Worm (Caenorhabditis elegans) whole organism, young adult: ENCODE results near the gene str-40.

ENCODE experiments used
- B0019.2 ChIP-seq: fragments of 200-800 bp; sonication (Bioruptor generic); conservative IDR thresholded peaks from 2 replicates; pipeline ENCODE4 v1.3.6; 2022; ENCODE audit warnings: missing genetic modification reagents, missing genetic modification characterization, missing compliant biosample characterization
- B0035.1 ChIP-seq: sonication (generic microtip); optimal IDR thresholded peaks from 2 replicates; lab custom pipeline; 2016; ENCODE audit warnings: missing genetic modification characterization, mild to moderate bottlenecking, missing compliant biosample characterization, missing genotype, missing genetic modification reagents
- F37B4.10 ChIP-seq: fragments of 200-800 bp; sonication (Bioruptor generic); IDR thresholded peaks from 2 replicates; pipeline ENCODE4 v1.3.6; 2022; ENCODE audit warnings: missing genetic modification characterization, missing compliant biosample characterization
- F57C9.4 ChIP-seq: sonication (generic microtip); optimal IDR thresholded peaks from 2 replicates; lab custom pipeline; 2017; ENCODE audit warnings: mild to moderate bottlenecking, missing genetic modification characterization, missing compliant biosample characterization
- Y53G8AR.9 ChIP-seq: fragments of 200-800 bp; sonication (Bioruptor generic); conservative IDR thresholded peaks from 2 replicates; pipeline ENCODE4 v1.3.6; 2022; ENCODE audit warnings: missing genetic modification reagents, missing genetic modification characterization, missing compliant biosample characterization
- Y95B8A.8 ChIP-seq: fragments of 200-800 bp; sonication (Bioruptor generic); IDR thresholded peaks from 2 replicates; pipeline ENCODE4 v1.3.6; 2022; ENCODE audit warnings: missing genetic modification reagents, missing genetic modification characterization, missing compliant biosample characterization
- attf-3 ChIP-seq: fragments of 200-800 bp; sonication (Bioruptor generic); conservative IDR thresholded peaks from 2 replicates; pipeline ENCODE4 v1.3.6; 2022; ENCODE audit warnings: missing genetic modification reagents, missing genetic modification characterization, missing compliant biosample characterization
- attf-5 ChIP-seq: fragments of 200-800 bp; sonication (Bioruptor generic); optimal IDR thresholded peaks from 2 replicates; lab custom pipeline; 2018; ENCODE audit warnings: mild to moderate bottlenecking, missing genetic modification characterization, missing compliant biosample characterization
- attf-6 ChIP-seq: fragments of 200-800 bp; sonication (Bioruptor generic); IDR thresholded peaks from 2 replicates; pipeline ENCODE4 v1.3.6; 2022; ENCODE audit warnings: missing genetic modification reagents, missing genetic modification characterization, missing compliant biosample characterization
- bed-2 ChIP-seq: fragments of 200-800 bp; sonication (Bioruptor generic); IDR thresholded peaks from 2 replicates; pipeline ENCODE4 v1.3.6; 2022; ENCODE audit warnings: missing genetic modification reagents, missing genetic modification characterization, missing compliant biosample characterization
- ccch-3 ChIP-seq: fragments of 200-800 bp; sonication (Bioruptor generic); optimal IDR thresholded peaks from 2 replicates; lab custom pipeline; 2018; ENCODE audit warnings: mild to moderate bottlenecking, missing genetic modification characterization, missing compliant biosample characterization
- ceh-40 ChIP-seq: fragments of 200-800 bp; sonication (Bioruptor generic); IDR thresholded peaks from 2 replicates; pipeline ENCODE4 v1.3.6; 2022; ENCODE audit warnings: missing genetic modification characterization, missing compliant biosample characterization
- dox-1 ChIP-seq: fragments of 200-800 bp; sonication (Bioruptor generic); IDR thresholded peaks from 2 replicates; pipeline ENCODE4 v1.3.6; 2022; ENCODE audit warnings: missing genetic modification reagents, missing genetic modification characterization, missing compliant biosample characterization
- dpff-1 ChIP-seq: sonication (generic microtip); optimal IDR thresholded peaks from 2 replicates; lab custom pipeline; 2017; ENCODE audit warnings: mild to moderate bottlenecking, missing genetic modification characterization, missing compliant biosample characterization
- dpl-1 ChIP-seq: fragments of 150-350 bp; optimal IDR thresholded peaks from 2 replicates; lab custom pipeline; 2014; ENCODE audit warnings: missing biosample characterization, missing genetic modification reagents, missing genetic modification characterization
- egl-18 ChIP-seq: fragments of 200-800 bp; sonication (Bioruptor generic); IDR thresholded peaks from 2 replicates; pipeline ENCODE4 v1.3.6; 2022; ENCODE audit warnings: missing genetic modification reagents, missing genetic modification characterization, missing compliant biosample characterization
- egrh-3 ChIP-seq: fragments of 200-800 bp; sonication (Bioruptor generic); IDR thresholded peaks from 2 replicates; pipeline ENCODE4 v1.3.6; 2022; ENCODE audit warnings: missing genetic modification reagents, missing genetic modification characterization, missing compliant biosample characterization
- fkh-3 ChIP-seq: sonication (generic microtip); optimal IDR thresholded peaks from 2 replicates; lab custom pipeline; 2016; ENCODE audit warnings: mild to moderate bottlenecking, missing genetic modification characterization, missing compliant biosample characterization
- hlh-12 ChIP-seq: sonication (generic microtip); optimal IDR thresholded peaks from 2 replicates; lab custom pipeline; 2016; ENCODE audit warnings: missing genetic modification characterization, missing compliant biosample characterization
- hlh-26 ChIP-seq: fragments of 200-800 bp; sonication (Bioruptor generic); conservative IDR thresholded peaks from 2 replicates; pipeline ENCODE4 v1.3.6; 2022; ENCODE audit warnings: missing genetic modification reagents, missing genetic modification characterization, missing compliant biosample characterization
- hrde-1 ChIP-seq: sonication (generic microtip); optimal IDR thresholded peaks from 2 replicates; lab custom pipeline; 2016; ENCODE audit warnings: missing genetic modification characterization, mild to moderate bottlenecking, missing compliant biosample characterization, moderate library complexity, missing genotype, missing genetic modification reagents, borderline replicate concordance
- lin-40 ChIP-seq: sonication (generic microtip); optimal IDR thresholded peaks from 2 replicates; lab custom pipeline; 2016; ENCODE audit warnings: missing genetic modification characterization, mild to moderate bottlenecking, missing compliant biosample characterization, missing genotype, missing genetic modification reagents
- lsy-27 ChIP-seq: sonication (generic microtip); optimal IDR thresholded peaks from 2 replicates; lab custom pipeline; 2017; ENCODE audit warnings: missing genetic modification characterization, mild to moderate bottlenecking, missing compliant biosample characterization, antibody characterized with exemption, missing genotype, borderline replicate concordance; ENCODE audit not compliant: insufficient read depth
- madf-6 ChIP-seq: fragments of 200-800 bp; sonication (Bioruptor generic); IDR thresholded peaks from 2 replicates; pipeline ENCODE4 v1.3.6; 2022; ENCODE audit warnings: missing genetic modification reagents, missing genetic modification characterization, missing compliant biosample characterization
- mxl-1 ChIP-seq: sonication (generic microtip); optimal IDR thresholded peaks from 2 replicates; lab custom pipeline; 2016; ENCODE audit warnings: missing genetic modification characterization, missing compliant biosample characterization
- nfyb-1 ChIP-seq: fragments of 200-800 bp; sonication (Bioruptor generic); IDR thresholded peaks from 2 replicates; pipeline ENCODE4 v1.3.6; 2022; ENCODE audit warnings: missing genetic modification reagents, missing genetic modification characterization, missing compliant biosample characterization
- nhr-120 ChIP-seq: fragments of 200-800 bp; sonication (Bioruptor generic); IDR thresholded peaks from 2 replicates; pipeline ENCODE4 v1.3.6; 2022; ENCODE audit warnings: missing genetic modification characterization, missing compliant biosample characterization
- nhr-27 ChIP-seq: fragments of 200-800 bp; sonication (Bioruptor generic); optimal IDR thresholded peaks from 2 replicates; lab custom pipeline; 2018; ENCODE audit warnings: mild to moderate bottlenecking, missing genetic modification characterization, moderate library complexity, missing compliant biosample characterization
- pha-4 ChIP-seq: fragments of 150-350 bp; sonication (generic microtip); optimal IDR thresholded peaks from 2 replicates; lab custom pipeline; 2014; ENCODE audit warnings: missing biosample characterization, missing genetic modification reagents, missing genetic modification characterization
- snpc-1.1 ChIP-seq: sonication (generic microtip); optimal IDR thresholded peaks from 2 replicates; lab custom pipeline; 2017; ENCODE audit warnings: missing genetic modification characterization, mild to moderate bottlenecking, missing compliant biosample characterization, antibody characterized with exemption, moderate library complexity, missing genotype, missing genetic modification reagents; ENCODE audit not compliant: insufficient read depth
- snpc-3.4 ChIP-seq: sonication (generic microtip); optimal IDR thresholded peaks from 2 replicates; lab custom pipeline; 2017; ENCODE audit warnings: missing genetic modification characterization, mild to moderate bottlenecking, missing compliant biosample characterization, antibody characterized with exemption, moderate library complexity, missing genotype, missing genetic modification reagents
- snpc-4 ChIP-seq, 5 experiments: fragments of 150-350 bp in 1 of 5; sonication (generic microtip) in 4 of 5; optimal IDR thresholded peaks; 2 replicates each; lab custom pipeline; 2014 to 2018; ENCODE audit warnings: missing genetic modification characterization in 5 of 5, missing biosample characterization in 3 of 5, antibody characterized with exemption in 2 of 5, mild to moderate bottlenecking in 2 of 5, missing compliant biosample characterization in 2 of 5, missing genotype in 2 of 5, moderate library complexity in 2 of 5, missing genetic modification reagents in 1 of 5
- somi-1 ChIP-seq: fragments of 200-800 bp; sonication (Bioruptor generic); optimal IDR thresholded peaks from 2 replicates; lab custom pipeline; 2018; ENCODE audit warnings: mild to moderate bottlenecking, missing genetic modification characterization, missing compliant biosample characterization
- tbp1 ChIP-seq: fragments of 200-800 bp; sonication (Bioruptor generic); optimal IDR thresholded peaks from 2 replicates; lab custom pipeline; 2018; ENCODE audit warnings: mild to moderate bottlenecking, missing genetic modification characterization, missing compliant biosample characterization
- xnd-1 ChIP-seq: sonication (generic microtip); optimal IDR thresholded peaks from 2 replicates; lab custom pipeline; 2016; ENCODE audit warnings: missing genotype, missing genetic modification reagents, missing genetic modification characterization, missing compliant biosample characterization
- ztf-25 ChIP-seq: fragments of 200-800 bp; sonication (Bioruptor generic); IDR thresholded peaks from 2 replicates; pipeline ENCODE4 v1.3.6; 2022; ENCODE audit warnings: missing genetic modification reagents, missing genetic modification characterization, missing compliant biosample characterization
- ztf-28 ChIP-seq: fragments of 200-800 bp; sonication (Bioruptor generic); IDR thresholded peaks from 2 replicates; pipeline ENCODE4 v1.3.6; 2022; ENCODE audit warnings: missing genetic modification reagents, missing genetic modification characterization, missing compliant biosample characterization

str-40 gene

DNA sequence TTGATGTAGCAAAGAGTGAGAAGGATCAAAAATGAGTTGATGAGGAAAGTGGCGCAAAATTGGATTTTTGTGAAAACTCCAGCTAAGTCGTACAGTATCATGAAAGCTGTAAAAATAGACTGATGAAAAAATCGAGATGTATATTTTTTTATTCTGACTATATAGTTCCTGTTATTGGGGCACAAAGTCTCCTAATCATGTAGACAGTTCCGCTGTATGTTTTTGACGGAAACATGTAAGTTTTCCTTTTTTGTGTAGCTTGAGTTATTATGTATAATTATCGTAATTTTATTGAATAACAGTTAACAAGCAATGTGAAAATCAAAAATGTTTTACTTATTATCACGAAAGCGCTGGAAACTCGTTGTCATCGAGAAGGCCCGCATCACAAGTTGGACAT lies 38.4 kb upstream of the str-40 start, which contains the start of gene str-68:
Gene str-68, minus strand, starts transcription at position 101 of the 400 bp plus-strand sequence.
- no peak for TF ChIP-seq pha-4
- TF ChIP-seq egl-18 (GFP tag; lab: Robert Waterston, UW) = no peak
- no peak for TF ChIP-seq B0035.1 (tag; lab: Kevin White, UChicago)
- TF ChIP-seq attf-6 (GFP tag; lab: Robert Waterston, UW) = no peak
- no peak for TF ChIP-seq B0019.2 (GFP tag; lab: Robert Waterston, UW)
- no peak for TF ChIP-seq mxl-1
- no peak for TF ChIP-seq lin-40
- TF ChIP-seq tbp1 = no peak
- no peak for TF ChIP-seq hlh-26
- no peak for TF ChIP-seq fkh-3 (tag; lab: Kevin White, UChicago)
- TF ChIP-seq dpl-1 (GFP tag; lab: Kevin White, UChicago) = no peak
- TF ChIP-seq madf-6 (GFP tag; lab: Robert Waterston, UW) = no peak
- TF ChIP-seq bed-2 (GFP tag; lab: Robert Waterston, UW) = no peak
- TF ChIP-seq hlh-12 = no peak
- no peak for TF ChIP-seq hrde-1 (tag; lab: Kevin White, UChicago)
- no peak for TF ChIP-seq nfyb-1
- TF ChIP-seq xnd-1 (tag; lab: Kevin White, UChicago) = no peak

DNA sequence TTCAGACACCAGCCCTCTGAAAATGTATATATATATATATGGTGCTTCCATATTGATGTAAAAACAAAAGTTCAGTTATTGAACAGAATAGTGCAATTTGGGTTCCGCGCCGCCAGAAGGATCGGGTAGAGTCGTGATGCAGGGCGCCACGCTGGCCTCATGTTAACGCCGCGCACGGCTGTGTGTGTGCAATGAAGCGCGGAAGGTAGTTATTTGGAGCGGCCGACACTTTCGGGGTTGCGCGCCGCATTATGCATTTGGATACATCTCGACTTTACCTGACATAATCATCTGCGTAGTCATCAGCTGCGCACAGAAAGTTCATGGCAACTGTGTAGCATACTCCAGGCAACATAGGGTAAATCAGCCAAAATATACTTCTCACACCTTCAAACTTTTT lies 37.8 kb upstream of the str-40 start:
- TF ChIP-seq egl-18 (GFP tag; lab: Robert Waterston, UW) (0 out of 2 replicates have a peak, but pooled peaks have one; percentile 14), snpc-1.1 (peak; percentile 63), nfyb-1 (no peak), snpc-4 (GFP tag; optimal IDR thresholded peaks at IDR 0.05; lab: Kevin White, UChicago) (peak; percentile 21), snpc-4 (tag; optimal IDR thresholded peaks at IDR 0.05; lab: Kevin White, UChicago) (peak in 1 of 4 experiments; percentile 91)
- TF ChIP-seq, all 124 proteins: peak for 3

- TF ChIP-seq somi-1 (no peak), F37B4.10 (GFP tag; lab: Robert Waterston, UW) (no peak), hlh-26 (no peak), Y53G8AR.9 (GFP tag; lab: Robert Waterston, UW) (no peak), dox-1 (GFP tag; lab: Robert Waterston, UW) (no peak), ccch-3 (GFP tag; lab: Kevin White, UChicago) (no peak), ztf-28 (no peak), attf-3 (GFP tag; lab: Robert Waterston, UW) (no peak), nhr-27 (tag; lab: Kevin White, UChicago) (no peak), Y95B8A.8 (GFP tag; lab: Robert Waterston, UW) (no peak), attf-5 (GFP tag; lab: Kevin White, UChicago) (no peak), ztf-25 (no peak), dpff-1 (tag; lab: Kevin White, UChicago) (no peak), egrh-3 (GFP tag; lab: Robert Waterston, UW) (no peak), lsy-27 (tag; lab: Kevin White, UChicago) (no peak), nhr-120 (no peak), ceh-40 (GFP tag; lab: Robert Waterston, UW) (no peak), F57C9.4 (tag; lab: Kevin White, UChicago) (no peak), snpc-3.4 (tag; lab: Kevin White, UChicago) (no peak)
These were observed 36.8 kb upstream of the str-40 start, which contains the start of gene str-69 for ce11 chrV:3105810-3106209. Gene str-69, minus strand, starts transcription at chrV:3105910.
